Worm (Caenorhabditis elegans): Measurements from ENCODE around the gene C17C3.11.
"Not testable (repeated sequence)": the region's sequence is repeated elsewhere in the genome, so short reads cannot be mapped to it uniquely, and the experiment has no call there.

DNA sequence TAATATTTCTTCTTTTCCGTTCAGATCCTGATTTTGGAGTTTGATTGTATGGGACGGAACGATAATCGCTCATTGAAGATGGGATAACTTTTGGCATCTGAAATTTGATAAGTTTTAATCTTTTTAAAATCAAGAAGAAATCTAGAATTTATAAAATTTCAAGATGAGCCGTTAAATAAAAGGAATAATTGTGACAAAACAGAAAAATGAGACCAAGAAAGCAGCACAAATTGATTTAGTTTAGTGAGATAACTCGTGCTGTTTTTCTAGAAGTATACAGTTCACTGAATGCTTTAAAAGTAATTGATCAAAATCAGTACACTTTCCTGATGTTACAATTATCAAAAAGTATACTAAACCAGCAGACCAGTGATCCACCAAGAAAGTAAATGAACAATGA, 2.5 kb downstream of the C17C3.11 start, which contains the start of gene hlh-27:
- TF ChIP-seq snpc-4 (tag; optimal IDR thresholded peaks at IDR 0.05); elt-1 (tag; optimal IDR thresholded peaks at IDR 0.05); nhr-11 (tag; optimal IDR thresholded peaks at IDR 0.05); unc-62 (GFP tag; optimal IDR thresholded peaks at IDR 0.05): not testable (repeated sequence)
